Worm (Caenorhabditis elegans): ENCODE measurements around the gene snf-10.
A peak's percentile ranks its signal among the peaks of the same experiment; 100 is the strongest.

The snf-10 gene

DNA sequence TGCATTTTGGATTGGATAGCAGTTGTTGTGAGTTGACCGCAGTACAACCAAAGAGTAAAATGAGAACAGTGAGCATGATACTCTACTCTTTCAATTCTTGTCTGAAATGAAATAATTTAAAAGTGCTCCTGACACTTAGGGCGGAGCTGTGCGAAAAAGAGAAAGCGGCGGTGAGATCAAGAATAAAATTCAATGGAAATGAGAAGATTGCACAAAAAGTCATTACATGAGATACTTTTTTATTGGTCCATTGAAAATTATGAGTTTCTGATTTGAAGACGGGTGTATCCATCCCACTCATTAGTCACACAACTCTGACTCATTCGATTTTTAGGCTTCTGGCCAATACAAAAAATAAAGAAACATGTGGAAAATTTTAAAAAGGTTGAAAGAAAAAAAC is 16.6 kb upstream of the snf-10 start, which contains the start of gene F22E12.1:
Gene F22E12.1 (minus strand): TSS at position 101 of the 400 bp plus-strand sequence.
- TF ChIP-seq unc-39 (tag; optimal IDR thresholded peaks at IDR 0.05) (no peak), mab-5 (tag; optimal IDR thresholded peaks at IDR 0.05) (no peak), ZK546.5 (tag; optimal IDR thresholded peaks at IDR 0.05) (no peak), ceh-82 (tag; optimal IDR thresholded peaks at IDR 0.05) (no peak), nhr-25 (tag; optimal IDR thresholded peaks at IDR 0.05) (no peak), nhr-21 (tag; optimal IDR thresholded peaks at IDR 0.05) (no peak), nhr-129 (tag; optimal IDR thresholded peaks at IDR 0.05) (no peak), Y55F3AM.14 (GFP tag; optimal IDR thresholded peaks at IDR 0.05) (no peak), ama-1 (optimal IDR thresholded peaks at IDR 0.05) (no peak)

DNA sequence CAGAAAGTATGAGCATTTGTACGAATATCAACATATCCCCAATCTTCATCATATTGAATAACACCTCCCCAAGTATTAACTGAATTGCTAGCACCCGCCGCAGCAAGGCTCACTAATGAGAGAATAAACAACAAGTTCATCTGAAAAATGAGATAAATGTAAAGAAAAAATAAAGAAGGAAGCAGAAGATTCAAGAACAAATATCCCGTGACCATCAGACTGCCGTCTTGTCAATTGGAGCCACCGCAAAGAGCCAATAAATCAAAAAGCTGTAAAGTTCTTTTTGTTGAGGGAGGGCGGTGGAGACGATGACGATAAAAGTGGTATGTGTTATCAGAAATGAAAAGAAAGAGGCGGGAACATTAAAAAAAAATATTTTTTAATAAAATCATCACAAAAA is 12.8 kb upstream of the snf-10 start, which contains the start of gene Y32F6A.5:
Gene Y32F6A.5 (minus strand): TSS at position 140 of the 400 bp plus-strand sequence.
- TF ChIP-seq nhr-11 (tag; optimal IDR thresholded peaks at IDR 0.05) (no peak), blmp-1 (tag; optimal IDR thresholded peaks at IDR 0.05; ENCODE audit: insufficient read depth) (no peak), C34F6.9 (tag; optimal IDR thresholded peaks at IDR 0.05) (peak; percentile 26), unc-55 (GFP tag; optimal IDR thresholded peaks at IDR 0.05) (no peak), Y55F3AM.14 (GFP tag; optimal IDR thresholded peaks at IDR 0.05) (no peak), nhr-23 (tag; optimal IDR thresholded peaks at IDR 0.05) (no peak), sma-9 (GFP tag; optimal IDR thresholded peaks at IDR 0.05) (peak; percentile 11), sma-9 (tag; optimal IDR thresholded peaks at IDR 0.05) (no peak), skn-1 (tag; optimal IDR thresholded peaks at IDR 0.05) (no peak), aly-2 (tag; optimal IDR thresholded peaks at IDR 0.05) (no peak), zag-1 (tag; optimal IDR thresholded peaks at IDR 0.05) (no peak), ztf-1 (GFP tag; conservative IDR thresholded peaks at IDR 0.05) (no peak), crh-2 (tag; optimal IDR thresholded peaks at IDR 0.05) (no peak), nhr-6 (tag; optimal IDR thresholded peaks at IDR 0.05) (no peak), ztf-11 (tag; optimal IDR thresholded peaks at IDR 0.05) (no peak), nhr-25 (tag; optimal IDR thresholded peaks at IDR 0.05) (no peak)

DNA sequence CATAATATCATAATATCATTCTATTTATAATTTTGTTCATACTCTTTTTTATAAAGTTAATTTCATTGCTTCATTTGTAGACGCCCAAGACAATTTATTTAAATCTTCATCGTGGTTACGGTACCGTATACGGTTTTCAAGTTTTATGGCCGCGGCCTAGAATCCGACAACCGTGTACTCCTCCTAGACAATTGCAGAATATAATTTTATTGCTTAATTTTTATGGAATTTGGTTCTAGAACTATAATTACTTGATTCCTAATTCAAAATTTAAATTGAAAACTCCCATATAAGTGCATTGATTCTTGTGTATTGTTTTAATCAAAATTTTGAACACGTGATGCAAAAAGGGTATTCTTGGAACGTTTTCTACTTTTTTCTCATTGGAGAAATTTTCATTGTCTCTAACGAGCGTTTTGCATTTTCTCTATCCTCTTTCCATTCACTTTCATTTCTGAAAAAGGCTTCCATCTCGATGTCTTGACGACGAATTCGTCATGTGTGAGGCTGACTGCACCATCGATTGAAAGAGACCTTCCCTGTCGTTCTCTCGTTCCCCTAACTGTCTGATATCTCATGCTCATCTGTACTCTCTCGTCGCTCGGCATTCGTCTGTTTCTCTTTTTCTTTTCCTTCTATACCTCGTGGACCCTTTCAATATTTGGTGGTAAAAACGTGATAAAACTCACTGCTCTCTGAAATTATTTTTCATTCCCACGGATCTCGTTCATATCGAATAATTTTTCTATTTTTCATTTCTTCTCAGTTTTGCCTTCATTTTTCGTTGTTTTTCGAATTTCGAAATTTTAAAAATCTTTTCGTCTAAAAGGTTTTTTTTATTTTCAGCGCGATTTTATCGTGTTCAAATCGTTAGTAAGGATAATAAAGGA is 757 bp upstream of the snf-10 start, which contains the start of gene pap-1:
Gene pap-1 (plus strand): TSS at position 840 of the 890 bp plus-strand sequence.
- TF ChIP-seq lsy-2 (tag; optimal IDR thresholded peaks at IDR 0.05) (peak in 1 of 2 experiments; percentile 39), sma-9 (GFP tag; optimal IDR thresholded peaks at IDR 0.05) (peak; percentile 16), sma-9 (tag; optimal IDR thresholded peaks at IDR 0.05) (no peak), mdl-1 (tag; optimal IDR thresholded peaks at IDR 0.05) (peak in 1 of 2 experiments; percentile 27), gmeb-1 (tag; optimal IDR thresholded peaks at IDR 0.05) (no peak), R02D3.7 (tag; optimal IDR thresholded peaks at IDR 0.05) (no peak), unc-55 (GFP tag; optimal IDR thresholded peaks at IDR 0.05) (no peak), ztf-11 (tag; optimal IDR thresholded peaks at IDR 0.05) (no peak), nhr-129 (tag; optimal IDR thresholded peaks at IDR 0.05) (peak; percentile 62), ztf-1 (GFP tag; conservative IDR thresholded peaks at IDR 0.05) (no peak), ZK546.5 (tag; optimal IDR thresholded peaks at IDR 0.05) (no peak), sem-4 (tag; optimal IDR thresholded peaks at IDR 0.05) (no peak), lin-11 (tag; optimal IDR thresholded peaks at IDR 0.05) (no peak), nhr-25 (tag; optimal IDR thresholded peaks at IDR 0.05) (no peak), crh-2 (tag; optimal IDR thresholded peaks at IDR 0.05) (no peak), aly-2 (tag; optimal IDR thresholded peaks at IDR 0.05) (no peak), ztf-4 (tag; optimal IDR thresholded peaks at IDR 0.05) (no peak), nhr-237 (tag; optimal IDR thresholded peaks at IDR 0.05) (no peak), lin-39 (tag; optimal IDR thresholded peaks at IDR 0.05) (no peak), nhr-10 (tag; optimal IDR thresholded peaks at IDR 0.05) (no peak), elt-1 (tag; optimal IDR thresholded peaks at IDR 0.05) (no peak), C34F6.9 (tag; optimal IDR thresholded peaks at IDR 0.05) (peak; percentile 50), lin-13 (GFP tag; optimal IDR thresholded peaks at IDR 0.05) (no peak), fos-1 (tag; optimal IDR thresholded peaks at IDR 0.05) (peak; percentile 3), ceh-82 (tag; optimal IDR thresholded peaks at IDR 0.05) (no peak), nhr-77 (tag; optimal IDR thresholded peaks at IDR 0.05) (no peak), egl-27 (tag; optimal IDR thresholded peaks at IDR 0.05) (no peak), dmd-4 (tag; optimal IDR thresholded peaks at IDR 0.05) (no peak), sma-3 (GFP tag; optimal IDR thresholded peaks at IDR 0.05) (no peak)
